Worm (Caenorhabditis elegans): Measurements from ENCODE around the gene srp-1.

Gene srp-1

ce11 chrV:752679-753333 lies at the start of gene srp-1, which contains the start of gene str-262:
Gene srp-1, plus strand, starts transcription at chrV:753283.
Gene str-262, minus strand, starts transcription at chrV:752779.
- no peak for TF ChIP-seq unc-62 (GFP tag; optimal IDR thresholded peaks at IDR 0.05)

ce11 chrV:706918-707317 lies 46.2 kb upstream of the srp-1 start, which contains the start of gene srbc-38:
Gene srbc-38, plus strand, starts transcription at chrV:707218.
- no peak for TF ChIP-seq unc-62 (GFP tag; optimal IDR thresholded peaks at IDR 0.05)

- TF ChIP-seq unc-62 (GFP tag; optimal IDR thresholded peaks at IDR 0.05), result no peak
Observed at ce11 chrV:708808-709207, 44.3 kb upstream of the srp-1 start, which contains the start of gene srbc-39. Gene srbc-39, plus strand, starts transcription at chrV:709108.

ce11 chrV:712882-713281 lies 40.2 kb upstream of the srp-1 start, which contains the start of gene cyp-33C11:
Gene cyp-33C11, minus strand, starts transcription at chrV:712982.
- no peak for TF ChIP-seq unc-62 (GFP tag; optimal IDR thresholded peaks at IDR 0.05)

ce11 chrV:719731-720130 lies 33.4 kb upstream of the srp-1 start, which contains the start of gene srbc-40:
Gene srbc-40, minus strand, starts transcription at chrV:719831.
- TF ChIP-seq unc-62 (GFP tag; optimal IDR thresholded peaks at IDR 0.05), result no peak

- no peak for TF ChIP-seq unc-62 (GFP tag; optimal IDR thresholded peaks at IDR 0.05)
Observed at ce11 chrV:722889-723288, 30.2 kb upstream of the srp-1 start.

- no peak for TF ChIP-seq unc-62 (GFP tag; optimal IDR thresholded peaks at IDR 0.05)
Observed at ce11 chrV:723895-724352, 29.2 kb upstream of the srp-1 start, which contains the start of gene fbxb-72. Gene fbxb-72, minus strand, starts transcription at chrV:723952.

ce11 chrV:724470-724890 lies 28.6 kb upstream of the srp-1 start:
- TF ChIP-seq unc-62 (GFP tag; optimal IDR thresholded peaks at IDR 0.05), result no peak

ce11 chrV:724946-725806 lies 27.9 kb upstream of the srp-1 start:
- TF ChIP-seq unc-62 (GFP tag; optimal IDR thresholded peaks at IDR 0.05), result no peak

ce11 chrV:725807-726572 lies 27.1 kb upstream of the srp-1 start:
- TF ChIP-seq unc-62 (GFP tag; optimal IDR thresholded peaks at IDR 0.05), result no peak

- TF ChIP-seq unc-62 (GFP tag; optimal IDR thresholded peaks at IDR 0.05), result no peak
Observed at ce11 chrV:726573-727483, 26.3 kb upstream of the srp-1 start.

ce11 chrV:727484-728351 lies 25.4 kb upstream of the srp-1 start, which contains the start of the genes icl-1 and srh-2:
Gene icl-1, minus strand, starts transcription at chrV:728004.
Gene srh-2, plus strand, starts transcription at chrV:728301.
- no peak for TF ChIP-seq unc-62 (GFP tag; optimal IDR thresholded peaks at IDR 0.05)

- no peak for TF ChIP-seq unc-62 (GFP tag; optimal IDR thresholded peaks at IDR 0.05)
Observed at ce11 chrV:728822-729493, 24.1 kb upstream of the srp-1 start.
